Fruit fly (Drosophila melanogaster): ENCODE results near the gene Rev1.

The Rev1 gene

DNA sequence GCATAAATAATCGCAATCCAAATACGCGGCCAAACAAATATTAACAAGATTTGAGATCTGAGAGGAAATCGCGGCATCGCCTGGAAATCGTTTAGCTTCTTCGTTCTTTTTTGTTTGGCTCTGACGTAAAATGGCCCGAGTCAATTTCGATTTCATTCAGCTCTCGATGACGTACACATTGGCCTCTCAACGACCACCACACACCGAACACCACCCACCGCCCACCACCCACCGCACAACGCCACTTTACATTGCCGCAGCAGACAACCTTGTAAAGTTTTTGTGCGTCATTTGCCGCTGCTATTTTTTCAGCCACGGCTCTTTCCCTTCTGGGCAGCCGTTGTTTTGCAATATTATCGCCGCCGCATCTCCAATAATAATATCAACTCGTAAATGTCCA is 22.1 kb upstream of the Rev1 start:
- TF ChIP-seq Crg-1 (GFP tag; optimal IDR thresholded peaks at IDR 0.05) (no peak), tj (GFP tag; optimal IDR thresholded peaks at IDR 0.05) (no peak), CG1620 (GFP tag; optimal IDR thresholded peaks at IDR 0.05) (no peak), CG11617 (GFP tag; optimal IDR thresholded peaks at IDR 0.05) (no peak), toe (GFP tag; optimal IDR thresholded peaks at IDR 0.05) (no peak), cic (GFP tag; optimal IDR thresholded peaks at IDR 0.05) (no peak), kay (GFP tag; ENCODE audit: borderline replicate concordance) (no peak), CG7101 (tag; optimal IDR thresholded peaks at IDR 0.05) (no peak), Clk (GFP tag; optimal IDR thresholded peaks at IDR 0.05) (no peak), CG5204 (GFP tag; optimal IDR thresholded peaks at IDR 0.05) (no peak), ovo (GFP tag; optimal IDR thresholded peaks at IDR 0.05) (no peak), CG14711 (tag; optimal IDR thresholded peaks at IDR 0.05) (no peak), CG7045 (GFP tag; optimal IDR thresholded peaks at IDR 0.05) (no peak), CG33017 (tag; optimal IDR thresholded peaks at IDR 0.05) (no peak), Hr96 (GFP tag; optimal IDR thresholded peaks at IDR 0.05) (no peak), CG12768 (GFP tag; optimal IDR thresholded peaks at IDR 0.05) (no peak), pad (GFP tag; optimal IDR thresholded peaks at IDR 0.05) (no peak), cnc (optimal IDR thresholded peaks at IDR 0.05) (no peak)

DNA sequence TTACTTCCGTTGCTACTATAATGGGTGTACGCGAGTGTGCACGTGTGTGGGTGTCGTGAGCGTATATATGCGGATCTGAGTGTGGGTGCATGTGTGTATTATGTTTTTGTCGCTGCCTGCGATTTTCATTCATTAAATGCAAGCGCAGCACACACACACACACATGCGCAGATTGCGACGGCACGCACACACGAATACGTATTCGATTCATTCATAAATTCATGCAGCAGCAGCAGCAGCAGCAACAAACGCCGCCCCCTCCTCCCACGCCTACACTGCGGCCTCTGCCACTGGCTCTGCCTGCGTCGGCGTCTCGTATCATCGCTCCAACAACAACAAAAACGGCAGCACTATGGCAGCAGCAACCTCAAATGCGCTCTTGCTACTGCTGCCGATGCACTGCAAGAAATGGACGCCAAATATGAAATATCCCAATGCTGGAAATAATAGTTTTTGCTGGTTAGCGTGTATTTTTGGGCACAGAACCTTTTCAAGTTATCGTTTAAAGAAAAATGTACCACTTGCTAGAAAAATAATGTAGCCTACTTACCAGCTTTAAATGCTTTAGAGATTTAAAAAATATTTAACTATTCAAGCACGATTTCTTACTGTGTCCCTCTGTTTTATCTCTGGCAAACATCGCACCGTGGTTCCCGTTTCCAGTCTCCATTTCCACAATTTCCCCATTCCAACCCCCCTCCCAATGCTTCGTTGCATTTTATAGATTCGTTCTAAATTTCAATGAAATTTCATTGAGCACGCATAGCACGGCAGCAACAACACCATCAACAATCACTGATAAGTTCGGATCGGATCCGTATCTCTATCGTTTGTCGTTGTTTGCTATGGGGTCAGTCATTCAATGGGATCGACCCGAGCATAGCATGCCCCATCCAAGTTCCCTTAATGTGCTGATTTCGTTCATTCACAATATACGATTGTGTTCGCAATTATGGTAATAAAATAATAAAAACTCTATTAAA is 20.6 kb upstream of the Rev1 start:
- TF ChIP-seq CG7101 (tag; optimal IDR thresholded peaks at IDR 0.05) (peak; percentile 31), CG1620 (GFP tag; optimal IDR thresholded peaks at IDR 0.05) (no peak), Hr96 (GFP tag; optimal IDR thresholded peaks at IDR 0.05) (peak; percentile 19), pad (GFP tag; optimal IDR thresholded peaks at IDR 0.05) (no peak), tj (GFP tag; optimal IDR thresholded peaks at IDR 0.05) (peak; percentile 38), CG7045 (GFP tag; optimal IDR thresholded peaks at IDR 0.05) (peak; percentile 38), Mnt (GFP tag; optimal IDR thresholded peaks at IDR 0.05) (no peak), toe (GFP tag; optimal IDR thresholded peaks at IDR 0.05) (peak; percentile 32), cic (GFP tag; optimal IDR thresholded peaks at IDR 0.05) (peak; percentile 96), CG14711 (tag; optimal IDR thresholded peaks at IDR 0.05) (peak; percentile 27), Clk (GFP tag; optimal IDR thresholded peaks at IDR 0.05) (peak; percentile 13), CG5204 (GFP tag; optimal IDR thresholded peaks at IDR 0.05) (peak; percentile 63), CG12768 (GFP tag; optimal IDR thresholded peaks at IDR 0.05) (no peak), CG11617 (GFP tag; optimal IDR thresholded peaks at IDR 0.05) (no peak)

DNA sequence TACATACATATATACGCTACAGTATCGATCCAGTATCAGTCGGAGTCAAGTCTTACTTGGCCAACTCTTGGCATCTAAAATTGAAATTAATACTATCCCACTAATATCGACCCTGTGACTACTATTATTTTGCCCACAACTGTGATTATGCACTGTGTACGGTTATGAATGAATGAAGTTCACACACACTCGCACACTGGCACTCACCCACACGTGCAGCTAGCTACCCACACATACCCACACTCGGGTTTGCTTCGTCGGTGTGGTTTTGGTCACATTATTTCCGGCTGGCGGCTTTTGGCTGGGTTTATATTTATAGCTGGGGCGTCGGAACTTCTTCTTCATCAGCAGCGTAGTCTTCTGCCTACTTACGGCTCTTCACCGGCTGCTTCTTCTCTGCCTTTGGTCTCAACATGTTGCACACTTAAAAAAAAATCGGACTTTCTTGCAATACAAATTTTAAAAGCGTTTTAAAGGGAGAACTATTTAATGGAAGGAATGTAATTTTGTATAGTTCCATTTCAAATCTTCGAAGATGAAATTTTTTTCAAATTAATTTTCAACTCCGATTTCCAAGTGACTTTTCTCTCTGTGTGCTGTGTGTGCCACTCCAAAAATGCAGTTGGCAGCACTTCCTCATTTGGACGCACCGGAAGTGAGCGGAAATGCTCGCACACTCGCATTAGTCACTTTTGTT is 19.7 kb upstream of the Rev1 start:
- no peak for TF ChIP-seq tj (GFP tag; optimal IDR thresholded peaks at IDR 0.05)
- TF ChIP-seq CG5204 (GFP tag; optimal IDR thresholded peaks at IDR 0.05), result peak; percentile 14
- no peak for TF ChIP-seq pad (GFP tag; optimal IDR thresholded peaks at IDR 0.05)
- no peak for TF ChIP-seq CG12768 (GFP tag; optimal IDR thresholded peaks at IDR 0.05)
- TF ChIP-seq CG11617 (GFP tag; optimal IDR thresholded peaks at IDR 0.05), result no peak
- TF ChIP-seq Mnt (GFP tag; optimal IDR thresholded peaks at IDR 0.05), result no peak
- TF ChIP-seq Hr96 (GFP tag; optimal IDR thresholded peaks at IDR 0.05), result peak; percentile 15
- peak; percentile 13 for TF ChIP-seq CG7101 (tag; optimal IDR thresholded peaks at IDR 0.05)
- TF ChIP-seq CG1620 (GFP tag; optimal IDR thresholded peaks at IDR 0.05), result no peak
- no peak for TF ChIP-seq CG7045 (GFP tag; optimal IDR thresholded peaks at IDR 0.05)

DNA sequence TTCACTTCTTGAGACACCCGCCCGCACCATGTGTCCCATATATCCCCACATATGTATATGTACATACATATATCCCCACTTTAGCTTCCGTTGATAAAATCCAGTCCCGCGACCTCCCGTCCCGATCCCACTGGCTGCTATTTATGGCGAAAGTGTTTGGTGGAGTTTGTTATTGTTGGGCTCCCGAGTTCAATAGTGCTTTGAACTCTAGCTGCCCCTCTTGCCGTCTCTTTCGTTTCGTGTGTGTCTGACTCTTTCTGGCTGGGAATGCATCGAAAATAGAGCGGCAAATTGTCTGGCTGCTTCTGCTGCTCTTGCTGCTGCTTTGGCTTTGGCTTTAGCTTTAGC is 19.2 kb upstream of the Rev1 start:
- TF ChIP-seq CG33017 (tag; optimal IDR thresholded peaks at IDR 0.05) (no peak), CG12768 (GFP tag; optimal IDR thresholded peaks at IDR 0.05) (no peak), CG5204 (GFP tag; optimal IDR thresholded peaks at IDR 0.05) (no peak), CG7045 (GFP tag; optimal IDR thresholded peaks at IDR 0.05) (no peak), Hr96 (GFP tag; optimal IDR thresholded peaks at IDR 0.05) (no peak), kay (GFP tag; ENCODE audit: borderline replicate concordance) (no peak), tj (GFP tag; optimal IDR thresholded peaks at IDR 0.05) (no peak), ovo (GFP tag; optimal IDR thresholded peaks at IDR 0.05) (no peak), Clk (GFP tag; optimal IDR thresholded peaks at IDR 0.05) (no peak), CG14711 (tag; optimal IDR thresholded peaks at IDR 0.05) (no peak), toe (GFP tag; optimal IDR thresholded peaks at IDR 0.05) (no peak), Mnt (GFP tag; optimal IDR thresholded peaks at IDR 0.05) (no peak), bab1 (GFP tag; optimal IDR thresholded peaks at IDR 0.05) (no peak), CG11617 (GFP tag; optimal IDR thresholded peaks at IDR 0.05) (no peak), cic (GFP tag; optimal IDR thresholded peaks at IDR 0.05) (no peak)

DNA sequence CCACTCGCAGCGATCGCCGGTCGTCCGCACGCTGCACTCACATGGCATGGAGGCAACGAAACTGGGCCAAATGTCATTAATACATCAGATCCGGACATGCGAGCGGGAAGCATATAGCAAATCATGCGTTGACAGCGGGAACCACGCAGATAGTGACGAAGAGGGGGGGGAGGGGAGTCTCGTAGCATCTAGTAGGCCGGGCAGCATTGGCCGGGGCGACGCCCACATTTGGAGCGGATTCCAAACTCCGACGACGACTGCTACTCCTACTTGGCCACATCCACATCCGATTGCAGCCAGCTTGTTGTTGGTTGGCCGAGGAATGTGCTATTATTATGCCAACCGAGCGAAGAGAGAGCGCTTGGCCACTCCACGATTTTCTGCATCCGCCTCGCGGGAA is 18.6 kb upstream of the Rev1 start:
- TF ChIP-seq Mnt (GFP tag; optimal IDR thresholded peaks at IDR 0.05), result no peak
- TF ChIP-seq kay (GFP tag; ENCODE audit: borderline replicate concordance), result no peak
- TF ChIP-seq bab1 (GFP tag; optimal IDR thresholded peaks at IDR 0.05), result no peak
- no peak for TF ChIP-seq tj (GFP tag; optimal IDR thresholded peaks at IDR 0.05)
- no peak for TF ChIP-seq CG5204 (GFP tag; optimal IDR thresholded peaks at IDR 0.05)

DNA sequence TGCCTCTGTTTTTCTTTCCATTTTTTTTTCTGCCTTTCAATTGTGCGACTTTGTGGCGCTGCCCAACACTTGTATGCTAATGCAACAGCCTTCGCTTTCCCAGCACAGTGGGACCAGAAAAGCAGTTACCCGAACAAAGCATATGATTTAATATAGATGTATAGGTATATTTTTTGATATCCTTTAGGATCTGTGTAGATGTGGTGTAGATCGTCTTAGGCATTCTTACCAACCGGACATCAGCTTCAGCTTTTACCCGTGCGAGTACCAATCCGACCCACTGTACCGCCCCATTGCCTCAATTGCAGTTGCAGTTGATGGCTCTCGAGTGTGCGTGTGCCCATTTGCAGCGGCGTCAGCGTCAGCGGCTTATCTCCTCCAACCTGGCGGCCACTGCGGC is 17.7 kb upstream of the Rev1 start:
- TF ChIP-seq CG1620 (GFP tag; optimal IDR thresholded peaks at IDR 0.05), result no peak
- TF ChIP-seq CG7101 (tag; optimal IDR thresholded peaks at IDR 0.05), result peak; percentile 1
- peak; percentile 31 for TF ChIP-seq CG5204 (GFP tag; optimal IDR thresholded peaks at IDR 0.05)
- TF ChIP-seq Crg-1 (GFP tag; optimal IDR thresholded peaks at IDR 0.05), result no peak
- no peak for TF ChIP-seq kay (GFP tag; ENCODE audit: borderline replicate concordance)

Data from whole organism, adult.